Worm (Caenorhabditis elegans) whole organism, late embryonic: ENCODE measurements around the gene vdac-1.

Experiments used
- pqm-1 ChIP-seq: sonication (generic microtip); optimal IDR thresholded peaks from 2 replicates; lab custom pipeline; 2016; ENCODE audit warnings: missing genetic modification characterization, missing compliant biosample characterization
- sdc-2 ChIP-seq: sonication (generic microtip); optimal IDR thresholded peaks from 2 replicates; lab custom pipeline; 2016; ENCODE audit warnings: missing genotype, missing genetic modification characterization, missing compliant biosample characterization
- sox-4 ChIP-seq: sonication (generic microtip); optimal IDR thresholded peaks from 2 replicates; lab custom pipeline; 2017; ENCODE audit warnings: mild to moderate bottlenecking, missing genetic modification characterization, inconsistent platforms, missing compliant biosample characterization
- unc-55 ChIP-seq: sonication (generic microtip); optimal IDR thresholded peaks from 2 replicates; lab custom pipeline; 2017; ENCODE audit warnings: missing biosample characterization, missing genetic modification reagents, missing genetic modification characterization

- TF ChIP-seq sox-4 (no peak), unc-55 (GFP tag; lab: Kevin White, UChicago) (no peak), pqm-1 (tag; lab: Kevin White, UChicago) (no peak), sdc-2 (tag; lab: Kevin White, UChicago) (no peak)
Observed at ce11 chrIV:7465857-7466256, 41.8 kb downstream of the vdac-1 start, which contains the start of gene F13B6.3.
